Worm (Caenorhabditis elegans) whole organism, late embryonic: Measurements from ENCODE around the gene calu-1.
A peak's percentile ranks its signal among the peaks of the same experiment; 100 is the strongest.

ENCODE experiments used
- C38D4.7 ChIP-seq: fragments of 200-800 bp; sonication (Bioruptor generic); optimal IDR thresholded peaks from 2 replicates; lab custom pipeline; 2018; ENCODE audit warnings: mild to moderate bottlenecking, missing genetic modification characterization, moderate library complexity, missing compliant biosample characterization
- F13H6.1 ChIP-seq: sonication (generic microtip); optimal IDR thresholded peaks from 2 replicates; lab custom pipeline; 2016; ENCODE audit warnings: missing genetic modification characterization, missing compliant biosample characterization
- K02D7.2 ChIP-seq: sonication (generic microtip); optimal IDR thresholded peaks from 2 replicates; lab custom pipeline; 2017; ENCODE audit warnings: mild to moderate bottlenecking, missing genetic modification characterization, missing compliant biosample characterization
- K09A11.1 ChIP-seq: sonication (generic microtip); optimal IDR thresholded peaks from 2 replicates; lab custom pipeline; 2017; ENCODE audit warnings: antibody characterized with exemption, mild to moderate bottlenecking, missing genetic modification characterization, missing compliant biosample characterization; ENCODE audit not compliant: insufficient read depth
- T23F11.4 ChIP-seq: fragments of 200-800 bp; sonication (Bioruptor generic); optimal IDR thresholded peaks from 2 replicates; lab custom pipeline; 2018; ENCODE audit warnings: mild to moderate bottlenecking, missing genetic modification characterization, missing compliant biosample characterization
- ahr-1 ChIP-seq: sonication (generic microtip); optimal IDR thresholded peaks from 2 replicates; lab custom pipeline; 2016; ENCODE audit warnings: missing genetic modification characterization, missing compliant biosample characterization
- ama-1 ChIP-seq: fragments of 150-350 bp; optimal IDR thresholded peaks from 2 replicates; lab custom pipeline; 2014
- ceh-18 ChIP-seq: sonication (generic microtip); optimal IDR thresholded peaks from 2 replicates; lab custom pipeline; 2016; ENCODE audit warnings: missing genetic modification characterization, missing compliant biosample characterization
- ceh-19 ChIP-seq: fragments of 200-800 bp; sonication (Bioruptor generic); optimal IDR thresholded peaks from 2 replicates; lab custom pipeline; 2018; ENCODE audit warnings: mild to moderate bottlenecking, missing genetic modification characterization, missing compliant biosample characterization
- ceh-2 ChIP-seq: sonication (generic microtip); optimal IDR thresholded peaks from 2 replicates; lab custom pipeline; 2016; ENCODE audit warnings: missing genotype, missing genetic modification characterization, missing compliant biosample characterization
- ceh-22 ChIP-seq: sonication (generic microtip); optimal IDR thresholded peaks from 2 replicates; lab custom pipeline; 2017; ENCODE audit warnings: missing biosample characterization, missing genetic modification characterization
- ceh-24 ChIP-seq: sonication (generic microtip); optimal IDR thresholded peaks from 2 replicates; lab custom pipeline; 2016; ENCODE audit warnings: mild to moderate bottlenecking, missing genetic modification characterization, missing compliant biosample characterization
- ceh-34 ChIP-seq: sonication (generic microtip); optimal IDR thresholded peaks from 2 replicates; lab custom pipeline; 2016; ENCODE audit warnings: mild to moderate bottlenecking, missing genetic modification characterization, missing compliant biosample characterization
- ceh-45 ChIP-seq: fragments of 200-800 bp; sonication (Bioruptor generic); IDR thresholded peaks from 2 replicates; pipeline ENCODE4 v1.3.6; 2022; ENCODE audit warnings: missing genetic modification reagents, missing genetic modification characterization, missing compliant biosample characterization
- ceh-6 ChIP-seq: fragments of 200-800 bp; sonication (Bioruptor generic); optimal IDR thresholded peaks from 2 replicates; lab custom pipeline; 2018; ENCODE audit warnings: mild to moderate bottlenecking, missing genetic modification characterization, missing compliant biosample characterization
- dmd-4 ChIP-seq: sonication (generic microtip); optimal IDR thresholded peaks from 2 replicates; lab custom pipeline; 2016; ENCODE audit warnings: borderline replicate concordance, missing genetic modification characterization, missing compliant biosample characterization
- dve-1 ChIP-seq: sonication (generic microtip); optimal IDR thresholded peaks from 2 replicates; lab custom pipeline; 2017; ENCODE audit warnings: antibody characterized with exemption, mild to moderate bottlenecking, missing genetic modification characterization, missing compliant biosample characterization
- elt-2 ChIP-seq: sonication (generic microtip); optimal IDR thresholded peaks from 2 replicates; lab custom pipeline; 2016; ENCODE audit warnings: missing genetic modification reagents, missing genetic modification characterization, missing compliant biosample characterization
- elt-4 ChIP-seq: sonication (generic microtip); optimal IDR thresholded peaks from 2 replicates; lab custom pipeline; 2016; ENCODE audit warnings: missing genetic modification characterization, missing compliant biosample characterization
- ets-4 ChIP-seq: sonication (generic microtip); optimal IDR thresholded peaks from 2 replicates; lab custom pipeline; 2016; ENCODE audit warnings: missing genetic modification characterization, missing compliant biosample characterization
- eyg-1 ChIP-seq: sonication (generic microtip); optimal IDR thresholded peaks from 2 replicates; lab custom pipeline; 2016; ENCODE audit warnings: missing genotype, missing genetic modification characterization, missing compliant biosample characterization
- fkh-6 ChIP-seq: sonication (generic microtip); optimal IDR thresholded peaks from 2 replicates; lab custom pipeline; 2016; ENCODE audit warnings: missing genetic modification characterization, missing compliant biosample characterization
- hlh-15 ChIP-seq: sonication (generic microtip); optimal IDR thresholded peaks from 2 replicates; lab custom pipeline; 2016; ENCODE audit warnings: missing genetic modification characterization, missing compliant biosample characterization
- hlh-30 ChIP-seq: sonication (generic microtip); optimal IDR thresholded peaks from 2 replicates; lab custom pipeline; 2017; ENCODE audit warnings: antibody characterized with exemption, missing genetic modification characterization, missing compliant biosample characterization; ENCODE audit not compliant: insufficient read depth
- hlh-6 ChIP-seq: sonication (generic microtip); optimal IDR thresholded peaks from 2 replicates; lab custom pipeline; 2016; ENCODE audit warnings: missing genotype, missing genetic modification characterization, missing compliant biosample characterization
- hlh-8 ChIP-seq: sonication (generic microtip); optimal IDR thresholded peaks from 2 replicates; lab custom pipeline; 2016; ENCODE audit warnings: missing genotype, missing genetic modification characterization, missing compliant biosample characterization
- lin-11 ChIP-seq: fragments of 200-800 bp; sonication (Bioruptor generic); optimal IDR thresholded peaks from 2 replicates; lab custom pipeline; 2018; ENCODE audit warnings: mild to moderate bottlenecking, missing genetic modification characterization, missing compliant biosample characterization
- mec-3 ChIP-seq: sonication (generic microtip); optimal IDR thresholded peaks from 2 replicates; lab custom pipeline; 2016; ENCODE audit warnings: borderline replicate concordance, missing genetic modification characterization, missing compliant biosample characterization
- nfya-1 ChIP-seq: sonication (generic microtip); optimal IDR thresholded peaks from 2 replicates; lab custom pipeline; 2017; ENCODE audit warnings: missing genetic modification characterization, mild to moderate bottlenecking, missing compliant biosample characterization, antibody characterized with exemption, moderate library complexity
- nhr-11 ChIP-seq: fragments of 150-350 bp; optimal IDR thresholded peaks from 2 replicates; lab custom pipeline; 2014; ENCODE audit warnings: missing biosample characterization, missing genetic modification characterization
- nhr-232 ChIP-seq: sonication (generic microtip); optimal IDR thresholded peaks from 2 replicates; lab custom pipeline; 2016; ENCODE audit warnings: missing genetic modification characterization, missing compliant biosample characterization
- odd-2 ChIP-seq: sonication (generic microtip); optimal IDR thresholded peaks from 2 replicates; lab custom pipeline; 2017; ENCODE audit warnings: antibody characterized with exemption, mild to moderate bottlenecking, missing genetic modification characterization, missing compliant biosample characterization
- pax-1 ChIP-seq: fragments of 150-350 bp; optimal IDR thresholded peaks from 2 replicates; lab custom pipeline; 2014; ENCODE audit warnings: missing biosample characterization, missing genetic modification characterization
- pha-2 ChIP-seq: sonication (generic microtip); optimal IDR thresholded peaks from 2 replicates; lab custom pipeline; 2017; ENCODE audit warnings: mild to moderate bottlenecking, missing genetic modification characterization, missing compliant biosample characterization
- pros-1 ChIP-seq: fragments of 150-350 bp; optimal IDR thresholded peaks from 2 replicates; lab custom pipeline; 2014; ENCODE audit warnings: missing biosample characterization, missing genetic modification reagents, missing genetic modification characterization
- ref-2 ChIP-seq: sonication (generic microtip); optimal IDR thresholded peaks from 2 replicates; lab custom pipeline; 2016; ENCODE audit warnings: missing genetic modification characterization, missing compliant biosample characterization
- rnt-1 ChIP-seq: sonication (generic microtip); optimal IDR thresholded peaks from 2 replicates; lab custom pipeline; 2016; ENCODE audit warnings: missing genetic modification characterization, missing compliant biosample characterization
- sdc-2 ChIP-seq: sonication (generic microtip); optimal IDR thresholded peaks from 2 replicates; lab custom pipeline; 2016; ENCODE audit warnings: missing genotype, missing genetic modification characterization, missing compliant biosample characterization
- sox-2 ChIP-seq: fragments of 200-800 bp; sonication (Bioruptor generic); IDR thresholded peaks from 2 replicates; pipeline ENCODE4 v1.3.6; 2022; ENCODE audit warnings: missing genetic modification reagents, missing genetic modification characterization, missing compliant biosample characterization
- syd-9 ChIP-seq: sonication (generic microtip); optimal IDR thresholded peaks from 2 replicates; lab custom pipeline; 2016; ENCODE audit warnings: mild to moderate bottlenecking, missing genetic modification characterization, moderate library complexity, missing compliant biosample characterization
- tbx-7 ChIP-seq: sonication (generic microtip); optimal IDR thresholded peaks from 2 replicates; lab custom pipeline; 2016; ENCODE audit warnings: missing genotype, missing genetic modification characterization, missing compliant biosample characterization
- unc-3 ChIP-seq, 2 experiments: fragments of 200-800 bp in 1 of 2; sonication (Bioruptor generic) in 1 of 2; sonication (generic microtip) in 1 of 2; conservative IDR thresholded peaks in 1 of 2; optimal IDR thresholded peaks in 1 of 2; 2 replicates each; pipeline versions ENCODE4 v1.3.6 to Lab custom; 2016 to 2022; ENCODE audit warnings: missing compliant biosample characterization in 2 of 2, missing genetic modification characterization in 2 of 2, missing genetic modification reagents in 1 of 2
- unc-55 ChIP-seq: sonication (generic microtip); optimal IDR thresholded peaks from 2 replicates; lab custom pipeline; 2017; ENCODE audit warnings: missing biosample characterization, missing genetic modification reagents, missing genetic modification characterization
- unc-86 ChIP-seq: sonication (generic microtip); optimal IDR thresholded peaks from 2 replicates; lab custom pipeline; 2016; ENCODE audit warnings: missing genetic modification characterization, missing compliant biosample characterization
- ztf-16 ChIP-seq: sonication (generic microtip); optimal IDR thresholded peaks from 2 replicates; lab custom pipeline; 2017; ENCODE audit warnings: missing genetic modification characterization, missing compliant biosample characterization

The calu-1 gene

DNA sequence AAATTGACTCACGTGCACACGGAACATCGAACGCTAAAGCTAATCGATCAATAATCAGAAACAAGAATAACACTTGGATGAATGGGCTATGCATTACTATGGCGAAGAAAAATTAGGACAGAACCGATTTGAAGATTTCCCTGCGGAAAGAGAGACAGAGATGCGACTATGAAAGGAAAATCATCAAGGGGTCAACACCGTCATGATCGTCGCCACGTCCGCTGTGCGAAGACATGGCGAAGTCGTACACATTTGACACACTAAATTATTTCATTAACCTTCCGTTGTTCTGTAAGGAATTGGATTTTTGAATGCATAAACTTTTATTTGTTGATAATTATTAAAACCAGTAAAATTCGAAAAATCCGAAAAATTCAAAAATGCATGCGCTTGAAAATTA lies 1.5 kb downstream of the calu-1 start, which contains the start of gene M03F4.6:
M03F4.6 (minus strand) TSS at position 101 of the 400 bp plus-strand sequence.
- no peak for TF ChIP-seq ref-2 (tag; lab: Kevin White, UChicago)
- no peak for TF ChIP-seq eyg-1
- no peak for TF ChIP-seq hlh-15 (tag; lab: Kevin White, UChicago)
- TF ChIP-seq ama-1 (lab: Kevin White, UChicago): peak; percentile 68
- TF ChIP-seq unc-55 (GFP tag; lab: Kevin White, UChicago): no peak
- no peak for TF ChIP-seq K02D7.2 (tag; lab: Kevin White, UChicago)
- no peak for TF ChIP-seq T23F11.4 (GFP tag; lab: Kevin White, UChicago)

DNA sequence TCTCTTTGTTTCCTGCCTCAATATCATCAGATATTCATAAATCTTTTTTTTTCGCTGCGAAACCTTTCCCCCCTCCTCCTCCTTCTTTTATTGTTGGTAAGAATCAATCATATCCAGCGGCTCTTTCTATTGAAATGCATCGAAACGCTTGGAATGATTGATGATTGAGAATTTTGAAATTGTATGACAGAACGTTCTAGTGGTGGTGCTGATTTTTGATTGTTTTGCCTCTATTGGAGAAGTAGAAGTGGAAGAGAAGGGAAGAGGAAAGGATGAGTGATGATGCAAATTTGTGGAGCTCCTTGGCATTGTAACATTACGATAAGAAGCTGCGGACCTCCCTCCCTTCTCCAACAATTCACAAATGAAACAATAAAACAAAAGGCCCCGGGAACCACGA lies 5.1 kb downstream of the calu-1 start:
- TF ChIP-seq unc-55 (GFP tag; lab: Kevin White, UChicago) (peak; percentile 73), ceh-45 (GFP tag; lab: Robert Waterston, UW) (no peak)

DNA sequence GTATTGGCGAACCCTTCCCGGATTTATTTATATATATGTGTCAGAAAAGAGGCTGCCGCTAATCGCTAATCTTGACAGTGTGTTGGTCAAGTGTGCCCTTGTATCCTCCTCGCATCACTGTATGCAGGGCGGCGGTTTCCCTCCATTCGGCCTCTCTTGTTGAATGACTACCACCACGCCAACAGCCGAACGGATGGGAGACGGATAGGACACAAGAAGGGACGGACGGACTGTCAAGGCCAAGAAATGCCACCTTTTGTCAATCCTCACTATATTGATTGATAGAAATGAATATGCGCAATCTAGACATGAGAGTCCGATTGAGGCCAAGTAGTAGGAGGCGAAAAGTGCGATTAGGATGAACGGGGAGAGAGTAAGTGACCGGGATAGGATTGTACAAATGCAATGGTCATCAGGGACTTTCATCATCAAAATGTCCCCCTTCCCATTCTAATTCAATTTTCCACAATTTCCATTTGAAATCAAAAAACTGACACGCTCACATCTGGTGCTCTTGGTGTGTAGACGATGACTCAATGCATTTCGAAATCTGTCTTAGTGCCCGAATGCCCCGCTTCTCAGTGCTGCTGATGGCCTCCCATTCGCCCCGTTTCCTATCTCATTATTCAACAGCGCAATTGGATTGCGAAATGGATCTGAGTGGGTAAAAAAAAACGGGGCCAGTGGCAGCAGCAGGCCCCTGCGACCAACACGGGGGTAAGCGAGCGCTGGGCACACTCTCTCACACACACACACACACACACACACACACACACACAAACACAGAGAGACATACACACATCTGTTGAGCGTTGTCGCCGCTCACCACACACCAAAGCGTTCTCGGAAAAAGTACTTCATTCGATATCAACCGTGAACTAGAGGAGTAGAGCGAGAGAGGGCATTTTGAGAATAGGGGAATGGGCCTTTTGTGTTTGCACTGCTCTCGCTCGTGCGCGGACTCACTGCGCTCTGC lies 8.7 kb downstream of the calu-1 start:
- TF ChIP-seq pros-1 (tag; lab: Kevin White, UChicago) (peak; percentile 12), hlh-6 (tag; lab: Kevin White, UChicago) (no peak), ceh-18 (tag; lab: Kevin White, UChicago) (peak; percentile 62), dmd-4 (tag; lab: Kevin White, UChicago) (no peak), ref-2 (tag; lab: Kevin White, UChicago) (no peak), ceh-34 (tag; lab: Kevin White, UChicago) (peak; percentile 74), rnt-1 (no peak), ztf-16 (tag; lab: Kevin White, UChicago) (peak; percentile 37), ets-4 (tag; lab: Kevin White, UChicago) (no peak), hlh-30 (no peak), sox-2 (GFP tag; lab: Robert Waterston, UW) (no peak), ceh-22 (tag; lab: Kevin White, UChicago) (peak; percentile 40), F13H6.1 (tag; lab: Kevin White, UChicago) (no peak), nfya-1 (tag; lab: Kevin White, UChicago) (peak; percentile 49), ceh-6 (GFP tag; lab: Kevin White, UChicago) (no peak), ceh-2 (tag; lab: Kevin White, UChicago) (no peak), dve-1 (tag; lab: Kevin White, UChicago) (no peak), T23F11.4 (GFP tag; lab: Kevin White, UChicago) (no peak), pha-2 (tag; lab: Kevin White, UChicago) (peak; percentile 75), K02D7.2 (tag; lab: Kevin White, UChicago) (no peak), unc-3 (GFP tag; conservative IDR thresholded peaks at IDR 0.05; lab: Robert Waterston, UW) (no peak), unc-3 (tag; optimal IDR thresholded peaks at IDR 0.05; lab: Kevin White, UChicago) (no peak), odd-2 (tag; lab: Kevin White, UChicago) (no peak), ahr-1 (tag; lab: Kevin White, UChicago) (no peak), K09A11.1 (tag; lab: Kevin White, UChicago) (no peak), ceh-45 (GFP tag; lab: Robert Waterston, UW) (no peak), ceh-19 (GFP tag; lab: Kevin White, UChicago) (no peak), unc-55 (GFP tag; lab: Kevin White, UChicago) (peak; percentile 14), elt-2 (tag; lab: Kevin White, UChicago) (peak; percentile 24), unc-86 (tag; lab: Kevin White, UChicago) (no peak), elt-4 (tag; lab: Kevin White, UChicago) (no peak), nhr-232 (tag; lab: Kevin White, UChicago) (no peak), lin-11 (peak; percentile 36), sdc-2 (tag; lab: Kevin White, UChicago) (no peak), nhr-11 (tag; lab: Kevin White, UChicago) (no peak), syd-9 (tag; lab: Kevin White, UChicago) (no peak), mec-3 (no peak), hlh-8 (tag; lab: Kevin White, UChicago) (no peak), tbx-7 (tag; lab: Kevin White, UChicago) (no peak), ceh-24 (tag; lab: Kevin White, UChicago) (no peak), C38D4.7 (GFP tag; lab: Kevin White, UChicago) (no peak), fkh-6 (peak; percentile 1), pax-1 (tag; lab: Kevin White, UChicago) (peak; percentile 65)
